Worm (Caenorhabditis elegans) whole organism, early embryonic: ENCODE measurements around the gene F38B7.17.

Experiments used
- F13C5.2 ChIP-seq: sonication (generic microtip); optimal IDR thresholded peaks from 2 replicates; lab custom pipeline; 2017; ENCODE audit warnings: mild to moderate bottlenecking, missing genetic modification characterization, inconsistent platforms, missing compliant biosample characterization
- ama-1 ChIP-seq: fragments of 150-350 bp; optimal IDR thresholded peaks from 2 replicates; lab custom pipeline; 2014
- flt-1 ChIP-seq: fragments of 200-800 bp; sonication (Bioruptor generic); IDR thresholded peaks from 2 replicates; pipeline ENCODE4 v1.3.6; 2022; ENCODE audit warnings: missing genetic modification characterization, missing compliant biosample characterization
- hmg-4 ChIP-seq: fragments of 200-800 bp; sonication (Bioruptor generic); optimal IDR thresholded peaks from 2 replicates; lab custom pipeline; 2018; ENCODE audit warnings: mild to moderate bottlenecking, missing genetic modification characterization, missing compliant biosample characterization
- tbx-11 ChIP-seq: fragments of 200-800 bp; sonication (Bioruptor generic); IDR thresholded peaks from 2 replicates; pipeline ENCODE4 v1.3.6; 2022; ENCODE audit warnings: missing genetic modification characterization, missing compliant biosample characterization

DNA sequence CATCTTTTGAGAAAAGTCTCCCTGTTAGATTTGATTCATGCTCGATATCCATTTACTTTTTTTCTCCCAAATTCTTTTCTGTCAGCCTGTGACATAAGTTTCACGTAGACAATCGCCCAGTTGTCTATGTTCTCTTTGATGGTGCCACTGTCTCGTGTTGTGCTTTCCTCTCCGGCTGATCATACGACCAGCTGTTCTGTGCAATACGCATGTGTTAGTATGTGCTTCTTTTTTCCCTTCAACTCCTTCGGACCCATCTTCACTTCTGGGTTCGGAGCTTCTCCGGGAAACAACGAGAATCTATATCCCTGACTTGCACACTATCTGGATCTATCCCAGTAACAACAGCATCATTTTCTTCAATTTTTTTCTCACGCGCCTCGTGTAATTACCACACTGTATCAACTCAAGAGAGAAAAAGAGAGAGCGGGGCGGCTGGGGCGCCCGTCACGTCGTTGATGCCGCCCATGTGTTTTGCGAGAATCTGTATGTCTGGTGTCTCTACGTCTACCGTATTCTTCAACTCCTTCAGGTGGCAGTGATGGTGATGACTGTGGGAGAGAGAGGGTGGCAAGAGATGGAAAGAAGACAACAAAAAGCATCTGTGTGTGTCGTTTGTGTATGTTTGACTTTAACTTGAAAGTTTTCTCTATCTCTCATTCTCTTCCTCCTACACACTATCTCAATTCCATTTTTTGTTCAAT lies 16.8 kb downstream of the F38B7.17 start:
- TF ChIP-seq hmg-4 (peak; percentile 60), F13C5.2 (tag; lab: Kevin White, UChicago) (no peak), tbx-11 (GFP tag; lab: Robert Waterston, UW) (no peak), ama-1 (no peak), flt-1 (no peak)
